Fruit fly (Drosophila melanogaster): ENCODE results near the gene CG14810.

Gene CG14810

DNA sequence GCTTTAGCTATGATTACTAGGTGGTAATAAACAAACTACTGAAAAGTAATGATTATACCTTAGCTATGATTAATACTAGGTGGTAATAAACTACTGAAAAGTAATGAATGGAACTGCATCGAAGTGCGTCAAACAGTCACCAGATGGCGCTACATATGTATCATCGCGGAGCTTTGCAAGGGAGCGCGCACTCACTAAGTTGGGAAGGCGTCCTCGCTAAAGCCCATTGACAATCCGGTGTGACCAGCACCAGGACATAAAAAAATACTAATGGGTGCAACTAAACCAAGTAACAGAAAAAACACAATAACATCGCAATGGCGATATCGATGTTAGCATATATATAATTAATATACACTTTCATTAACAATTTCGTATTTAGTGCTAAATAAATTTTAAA lies 47.5 kb downstream of the CG14810 start (continued):
- TF ChIP-seq CG10565 (GFP tag; optimal IDR thresholded peaks at IDR 0.05), result no peak
- TF ChIP-seq gce (GFP tag; IDR thresholded peaks at IDR 0.05), result no peak
- TF ChIP-seq CG17568 (GFP tag; optimal IDR thresholded peaks at IDR 0.05), result no peak
- peak; percentile 50 for TF ChIP-seq Sry-δ (GFP tag; optimal IDR thresholded peaks at IDR 0.05)
- peak; percentile 53 for TF ChIP-seq CG30020 (tag; optimal IDR thresholded peaks at IDR 0.05)

All from whole organism, embryonic.